Fruit fly (Drosophila melanogaster) whole organism, wandering third instar larva: ENCODE measurements around the gene Acp32CD.

Experiments used
- CG32264 ChIP-seq: fragments of 200-800 bp; sonication (Bioruptor generic); optimal IDR thresholded peaks from 2 replicates; lab custom pipeline; 2016; ENCODE audit warnings: missing biosample characterization, missing genetic modification characterization
- CG9705 ChIP-seq: fragments of 200-800 bp; sonication (Bioruptor generic); optimal IDR thresholded peaks from 2 replicates; lab custom pipeline; 2018; ENCODE audit warnings: missing biosample characterization, mild to moderate bottlenecking, missing genetic modification characterization
- CrebA ChIP-seq: fragments of 200-800 bp; sonication (Bioruptor generic); optimal IDR thresholded peaks from 2 replicates; lab custom pipeline; 2016; ENCODE audit warnings: missing biosample characterization, mild to moderate bottlenecking, missing genetic modification characterization, borderline replicate concordance
- Dif ChIP-seq: fragments of 200-275, 200-300 bp; sonication (Bioruptor generic); optimal IDR thresholded peaks from 2 replicates; lab custom pipeline; 2018; ENCODE audit warnings: missing biosample characterization, missing genetic modification characterization; ENCODE audit not compliant: partially characterized antibody
- GATAd ChIP-seq: sonication (Bioruptor generic); optimal IDR thresholded peaks from 2 replicates; lab custom pipeline; 2016; ENCODE audit warnings: missing biosample characterization, missing genetic modification characterization
- Hnf4 ChIP-seq: fragments of 200-800 bp; sonication (Bioruptor generic); optimal IDR thresholded peaks from 2 replicates; lab custom pipeline; 2016; ENCODE audit warnings: missing biosample characterization, mild to moderate bottlenecking, missing genetic modification characterization
- Hr78 ChIP-seq: fragments of >200 bp; optimal IDR thresholded peaks from 2 replicates; lab custom pipeline; 2017; ENCODE audit warnings: missing biosample characterization, missing genetic modification characterization
- Hr83 ChIP-seq: fragments of 200-300 bp; sonication (Bioruptor generic); optimal IDR thresholded peaks from 2 replicates; lab custom pipeline; 2016; ENCODE audit warnings: missing biosample characterization, mild to moderate bottlenecking, missing genetic modification characterization, moderate library complexity; ENCODE audit not compliant: poor library complexity, severe bottlenecking
- Jra ChIP-seq: sonication (Bioruptor generic); optimal IDR thresholded peaks from 2 replicates; lab custom pipeline; 2016; ENCODE audit warnings: missing biosample characterization, missing genetic modification characterization
- Mio ChIP-seq: sonication (Bioruptor generic); optimal IDR thresholded peaks from 2 replicates; lab custom pipeline; 2016; ENCODE audit warnings: missing biosample characterization, missing genetic modification characterization
- Myc ChIP-seq: fragments of >200 bp; optimal IDR thresholded peaks from 2 replicates; lab custom pipeline; 2017
- OdsH ChIP-seq: fragments of 200-800 bp; sonication (Bioruptor generic); optimal IDR thresholded peaks from 2 replicates; lab custom pipeline; 2016; ENCODE audit warnings: missing biosample characterization, mild to moderate bottlenecking, missing genetic modification characterization
- Rel ChIP-seq, 2 experiments: fragments of 200-800 bp; sonication (Bioruptor generic) in 1 of 2; optimal IDR thresholded peaks; 2 replicates in 1 of 2; 3 replicates in 1 of 2; lab custom pipeline; 2016 to 2019; ENCODE audit warnings: mild to moderate bottlenecking in 2 of 2, missing biosample characterization in 2 of 2, missing genetic modification characterization in 2 of 2, moderate library complexity in 1 of 2
- Sp1 ChIP-seq: fragments of 200-800 bp; sonication (Bioruptor generic); optimal IDR thresholded peaks from 3 replicates; lab custom pipeline; 2019; ENCODE audit warnings: missing biosample characterization, mild to moderate bottlenecking, missing genetic modification characterization, moderate library complexity
- Vsx2 ChIP-seq: fragments of 200-300, 225-300 bp; sonication (Bioruptor generic); optimal IDR thresholded peaks from 2 replicates; lab custom pipeline; 2018; ENCODE audit warnings: missing biosample characterization, missing genetic modification characterization; ENCODE audit not compliant: partially characterized antibody
- br ChIP-seq: fragments of 200-800 bp; sonication (Bioruptor generic); optimal IDR thresholded peaks from 2 replicates; lab custom pipeline; 2016; ENCODE audit warnings: missing biosample characterization, missing genetic modification characterization
- brk ChIP-seq: fragments of 200-800 bp; sonication (Bioruptor generic); optimal IDR thresholded peaks from 2 replicates; lab custom pipeline; 2016; ENCODE audit warnings: missing biosample characterization, mild to moderate bottlenecking, missing genetic modification characterization
- dl ChIP-seq, 2 experiments: fragments of 175-275, 200-275 bp in 1 of 2; fragments of 200-275 bp in 1 of 2; sonication (Bioruptor generic); optimal IDR thresholded peaks; lab custom pipeline; 2018; ENCODE audit warnings: mild to moderate bottlenecking in 2 of 2, missing biosample characterization in 2 of 2, missing genetic modification characterization in 2 of 2, moderate library complexity in 2 of 2; ENCODE audit not compliant: partially characterized antibody in 2 of 2, insufficient read depth in 1 of 2
- dsf ChIP-seq: sonication (Bioruptor generic); optimal IDR thresholded peaks from 2 replicates; lab custom pipeline; 2016; ENCODE audit warnings: missing biosample characterization, missing genetic modification characterization, borderline replicate concordance
- ey ChIP-seq: fragments of 200-800 bp; sonication (Bioruptor generic); optimal IDR thresholded peaks from 2 replicates; lab custom pipeline; 2016; ENCODE audit warnings: missing biosample characterization, missing genetic modification characterization
- foxo ChIP-seq, 2 experiments: fragments of 200-800 bp; sonication (Bioruptor generic); optimal IDR thresholded peaks; 2 replicates in 1 of 2; 3 replicates in 1 of 2; lab custom pipeline; 2016 to 2017; ENCODE audit warnings: missing biosample characterization in 2 of 2, missing genetic modification characterization in 2 of 2
- fru ChIP-seq: fragments of 200-800 bp; sonication (Bioruptor generic); optimal IDR thresholded peaks from 3 replicates; lab custom pipeline; 2016; ENCODE audit warnings: missing biosample characterization, mild to moderate bottlenecking, missing genetic modification characterization
- h ChIP-seq: fragments of 200-800 bp; sonication (Bioruptor generic); optimal IDR thresholded peaks from 3 replicates; lab custom pipeline; 2016; ENCODE audit warnings: missing biosample characterization, mild to moderate bottlenecking, missing genetic modification characterization
- jim ChIP-seq: fragments of 175-275, 200-325 bp; sonication (Bioruptor generic); optimal IDR thresholded peaks from 2 replicates; lab custom pipeline; 2016; ENCODE audit warnings: missing biosample characterization, mild to moderate bottlenecking, missing genetic modification characterization
- pan ChIP-seq: fragments of >200 bp; optimal IDR thresholded peaks from 2 replicates; lab custom pipeline; 2017
- psq ChIP-seq: fragments of 200-800 bp; sonication (Bioruptor generic); optimal IDR thresholded peaks from 3 replicates; lab custom pipeline; 2017; ENCODE audit warnings: missing biosample characterization, mild to moderate bottlenecking, missing genetic modification characterization, moderate library complexity
- rgr ChIP-seq: fragments of 200-800 bp; sonication (Bioruptor generic); optimal IDR thresholded peaks from 3 replicates; lab custom pipeline; 2016; ENCODE audit warnings: missing biosample characterization, mild to moderate bottlenecking, missing genetic modification characterization
- sage ChIP-seq: fragments of 200-800 bp; sonication (Bioruptor generic); optimal IDR thresholded peaks from 2 replicates; lab custom pipeline; 2016; ENCODE audit warnings: missing biosample characterization, mild to moderate bottlenecking, missing genetic modification characterization
- sv ChIP-seq: fragments of 200-800 bp; sonication (Bioruptor generic); optimal IDR thresholded peaks from 3 replicates; lab custom pipeline; 2016; ENCODE audit warnings: missing biosample characterization, missing genetic modification characterization
- tai ChIP-seq: sonication (Bioruptor generic); optimal IDR thresholded peaks from 2 replicates; lab custom pipeline; 2016; ENCODE audit warnings: missing biosample characterization, missing genetic modification characterization
- usp ChIP-seq: fragments of >200 bp; optimal IDR thresholded peaks from 2 replicates; lab custom pipeline; 2017; ENCODE audit warnings: missing biosample characterization, missing genetic modification characterization
- woc ChIP-seq: sonication (Bioruptor generic); optimal IDR thresholded peaks from 2 replicates; lab custom pipeline; 2016; ENCODE audit warnings: missing biosample characterization, mild to moderate bottlenecking, missing genetic modification characterization

Acp32CD gene

dm6 chr2L:11022804-11023203 lies 7.4 kb downstream of the Acp32CD start:
- TF ChIP-seq woc (GFP tag; lab: Kevin White, UChicago) (no peak), Hr78 (GFP tag; lab: Kevin White, UChicago) (no peak), CrebA (GFP tag; lab: Kevin White, UChicago) (no peak), Hr83 (GFP tag; lab: Kevin White, UChicago) (no peak), dl (GFP tag; optimal IDR thresholded peaks at IDR 0.05; lab: Kevin White, UChicago; ENCODE audit: insufficient read depth in 1 of 2, partially characterized antibody in 2 of 2) (no peak), usp (no peak), fru (GFP tag; lab: Kevin White, UChicago) (peak; percentile 19), foxo (GFP tag; optimal IDR thresholded peaks at IDR 0.05; lab: Kevin White, UChicago) (peak in 1 of 2 experiments; percentile 23), CG32264 (GFP tag; lab: Kevin White, UChicago) (no peak), psq (GFP tag; lab: Kevin White, UChicago) (no peak), rgr (peak; percentile 22), OdsH (GFP tag; lab: Kevin White, UChicago) (no peak), Sp1 (GFP tag; lab: Kevin White, UChicago) (no peak), Rel (GFP tag; optimal IDR thresholded peaks at IDR 0.05; lab: Kevin White, UChicago) (no peak), Rel (tag; optimal IDR thresholded peaks at IDR 0.05; lab: Kevin White, UChicago) (no peak), Vsx2 (no peak), sv (GFP tag; lab: Kevin White, UChicago) (no peak), Myc (lab: Kevin White, UChicago) (no peak), jim (no peak), brk (GFP tag; lab: Kevin White, UChicago) (no peak), Jra (GFP tag; lab: Kevin White, UChicago) (no peak), pan (lab: Kevin White, UChicago) (no peak), h (GFP tag; lab: Kevin White, UChicago) (peak; percentile 9), br (no peak), sage (GFP tag; lab: Kevin White, UChicago) (no peak), Hnf4 (GFP tag; lab: Kevin White, UChicago) (no peak), GATAd (GFP tag; lab: Kevin White, UChicago) (no peak)

- TF ChIP-seq CrebA (GFP tag; lab: Kevin White, UChicago) (no peak), Hnf4 (GFP tag; lab: Kevin White, UChicago) (no peak), Hr83 (GFP tag; lab: Kevin White, UChicago) (no peak), fru (GFP tag; lab: Kevin White, UChicago) (peak; percentile 15), foxo (GFP tag; optimal IDR thresholded peaks at IDR 0.05; lab: Kevin White, UChicago) (no peak), usp (no peak), brk (GFP tag; lab: Kevin White, UChicago) (peak; percentile 1), pan (lab: Kevin White, UChicago) (no peak)
- TF ChIP-seq, all 38 proteins: peak for 2
These were observed 8.5 kb downstream of the Acp32CD start for dm6 chr2L:11023875-11024274.

dm6 chr2L:11027213-11027612 lies 11.8 kb downstream of the Acp32CD start:
- no peak for TF ChIP-seq Jra (GFP tag; lab: Kevin White, UChicago)
- TF ChIP-seq psq (GFP tag; lab: Kevin White, UChicago), result no peak
- no peak for TF ChIP-seq woc (GFP tag; lab: Kevin White, UChicago)
- TF ChIP-seq dsf (GFP tag; lab: Kevin White, UChicago), result no peak
- no peak for TF ChIP-seq tai
- TF ChIP-seq Mio (GFP tag; lab: Kevin White, UChicago), result no peak
- TF ChIP-seq Hr83 (GFP tag; lab: Kevin White, UChicago), result no peak
- TF ChIP-seq Hr78 (GFP tag; lab: Kevin White, UChicago), result no peak
- no peak for TF ChIP-seq pan (lab: Kevin White, UChicago)
- TF ChIP-seq CrebA (GFP tag; lab: Kevin White, UChicago), result no peak
- no peak for TF ChIP-seq rgr

- TF ChIP-seq Hr78 (GFP tag; lab: Kevin White, UChicago) (no peak), psq (GFP tag; lab: Kevin White, UChicago) (no peak), Hr83 (GFP tag; lab: Kevin White, UChicago) (no peak), Myc (lab: Kevin White, UChicago) (no peak), usp (no peak), sage (GFP tag; lab: Kevin White, UChicago) (no peak), jim (no peak), CG9705 (GFP tag; lab: Kevin White, UChicago) (no peak), woc (GFP tag; lab: Kevin White, UChicago) (no peak), CG32264 (GFP tag; lab: Kevin White, UChicago) (no peak), fru (GFP tag; lab: Kevin White, UChicago) (no peak), brk (GFP tag; lab: Kevin White, UChicago) (no peak), Dif (GFP tag; lab: Kevin White, UChicago) (no peak), Mio (GFP tag; lab: Kevin White, UChicago) (no peak), rgr (no peak), ey (no peak), pan (lab: Kevin White, UChicago) (no peak), h (GFP tag; lab: Kevin White, UChicago) (no peak), br (no peak), sv (GFP tag; lab: Kevin White, UChicago) (no peak)
These were observed 12.5 kb downstream of the Acp32CD start for dm6 chr2L:11027825-11028496.
